Worm (Caenorhabditis elegans) whole organism, late embryonic: ENCODE data around the gene nhr-190.

Experiments used
- ceh-24 ChIP-seq: sonication (generic microtip); optimal IDR thresholded peaks from 2 replicates; lab custom pipeline; 2016; ENCODE audit warnings: mild to moderate bottlenecking, missing genetic modification characterization, missing compliant biosample characterization
- ceh-9 ChIP-seq: sonication (generic microtip); optimal IDR thresholded peaks from 2 replicates; lab custom pipeline; 2016; ENCODE audit warnings: mild to moderate bottlenecking, missing genetic modification characterization, inconsistent platforms, missing compliant biosample characterization
- elt-2 ChIP-seq: sonication (generic microtip); optimal IDR thresholded peaks from 2 replicates; lab custom pipeline; 2016; ENCODE audit warnings: missing genetic modification reagents, missing genetic modification characterization, missing compliant biosample characterization
- fkh-10 ChIP-seq: fragments of 150-350 bp; optimal IDR thresholded peaks from 2 replicates; lab custom pipeline; 2014; ENCODE audit warnings: missing biosample characterization, missing genetic modification reagents, missing genetic modification characterization
- nhr-11 ChIP-seq: fragments of 150-350 bp; optimal IDR thresholded peaks from 2 replicates; lab custom pipeline; 2014; ENCODE audit warnings: missing biosample characterization, missing genetic modification characterization
- pax-1 ChIP-seq: fragments of 150-350 bp; optimal IDR thresholded peaks from 2 replicates; lab custom pipeline; 2014; ENCODE audit warnings: missing biosample characterization, missing genetic modification characterization
- pha-4 ChIP-seq: fragments of 150-350 bp; optimal IDR thresholded peaks from 2 replicates; lab custom pipeline; 2018; ENCODE audit warnings: missing biosample characterization, missing genetic modification reagents, missing genetic modification characterization
- unc-86 ChIP-seq: sonication (generic microtip); optimal IDR thresholded peaks from 2 replicates; lab custom pipeline; 2016; ENCODE audit warnings: missing genetic modification characterization, missing compliant biosample characterization

- no peak for TF ChIP-seq nhr-11 (tag; lab: Kevin White, UChicago)
- no peak for TF ChIP-seq pha-4 (tag; lab: Kevin White, UChicago)
- TF ChIP-seq ceh-9 (tag; lab: Kevin White, UChicago) = no peak
- no peak for TF ChIP-seq unc-86 (tag; lab: Kevin White, UChicago)
- no peak for TF ChIP-seq elt-2
- TF ChIP-seq pax-1 (tag; lab: Kevin White, UChicago) = no peak
- TF ChIP-seq ceh-24 (tag; lab: Kevin White, UChicago) = no peak
- no peak for TF ChIP-seq fkh-10 (GFP tag; lab: Kevin White, UChicago)
Observed at ce11 chrV:592959-593358, 49.8 kb downstream of the nhr-190 start, which contains the start of gene ZK488.5.
